Worm (Caenorhabditis elegans) whole organism, L3 larva: ENCODE results near the gene ttr-42.

Experiments
- ZK546.5 ChIP-seq: sonication (generic microtip); optimal IDR thresholded peaks from 2 replicates; lab custom pipeline; 2017; ENCODE audit warnings: missing biosample characterization, missing genetic modification characterization
- ama-1 ChIP-seq: fragments of 150-350 bp; optimal IDR thresholded peaks from 2 replicates; lab custom pipeline; 2018
- ceh-28 ChIP-seq: fragments of 150-350 bp; optimal IDR thresholded peaks from 2 replicates; lab custom pipeline; 2014; ENCODE audit warnings: missing biosample characterization, missing genetic modification reagents, missing genetic modification characterization
- ceh-9 ChIP-seq: sonication (generic microtip); optimal IDR thresholded peaks from 2 replicates; lab custom pipeline; 2018; ENCODE audit warnings: missing biosample characterization, missing genetic modification characterization
- daf-12 ChIP-seq: fragments of 150-350 bp; optimal IDR thresholded peaks from 2 replicates; lab custom pipeline; 2014; ENCODE audit warnings: missing biosample characterization, missing genetic modification reagents, missing genetic modification characterization
- fkh-10 ChIP-seq: sonication (generic microtip); optimal IDR thresholded peaks from 2 replicates; lab custom pipeline; 2017; ENCODE audit warnings: missing biosample characterization, missing genetic modification reagents, missing genetic modification characterization
- fkh-2 ChIP-seq: fragments of 150-350 bp; optimal IDR thresholded peaks from 2 replicates; lab custom pipeline; 2014; ENCODE audit warnings: missing biosample characterization, missing genetic modification reagents, missing genetic modification characterization
- fos-1 ChIP-seq: fragments of 150-350 bp; optimal IDR thresholded peaks from 2 replicates; lab custom pipeline; 2014; ENCODE audit warnings: missing biosample characterization, missing genetic modification characterization
- lin-39 ChIP-seq: fragments of 150-350 bp; optimal IDR thresholded peaks from 2 replicates; lab custom pipeline; 2018; ENCODE audit warnings: missing biosample characterization, missing genetic modification reagents, missing genetic modification characterization
- lsy-12 ChIP-seq: sonication (generic microtip); optimal IDR thresholded peaks from 2 replicates; lab custom pipeline; 2016; ENCODE audit warnings: mild to moderate bottlenecking, missing genetic modification characterization, missing compliant biosample characterization
- nfya-1 ChIP-seq: sonication (generic microtip); optimal IDR thresholded peaks from 2 replicates; lab custom pipeline; 2017; ENCODE audit warnings: missing genetic modification characterization, mild to moderate bottlenecking, missing compliant biosample characterization, antibody characterized with exemption, moderate library complexity; ENCODE audit not compliant: insufficient read depth
- nhr-11 ChIP-seq: fragments of 150-350 bp; optimal IDR thresholded peaks from 2 replicates; lab custom pipeline; 2014; ENCODE audit warnings: missing biosample characterization, missing genetic modification characterization
- pqm-1 ChIP-seq: fragments of 150-350 bp; optimal IDR thresholded peaks from 2 replicates; lab custom pipeline; 2017; ENCODE audit warnings: missing biosample characterization, missing genetic modification characterization, inconsistent platforms
- snpc-4 ChIP-seq: fragments of 150-350 bp; optimal IDR thresholded peaks from 2 replicates; lab custom pipeline; 2014; ENCODE audit warnings: missing biosample characterization, missing genetic modification characterization
- ztf-11 ChIP-seq: fragments of 150-350 bp; optimal IDR thresholded peaks from 2 replicates; lab custom pipeline; 2014; ENCODE audit warnings: missing biosample characterization, missing genetic modification characterization

Gene ttr-42

DNA sequence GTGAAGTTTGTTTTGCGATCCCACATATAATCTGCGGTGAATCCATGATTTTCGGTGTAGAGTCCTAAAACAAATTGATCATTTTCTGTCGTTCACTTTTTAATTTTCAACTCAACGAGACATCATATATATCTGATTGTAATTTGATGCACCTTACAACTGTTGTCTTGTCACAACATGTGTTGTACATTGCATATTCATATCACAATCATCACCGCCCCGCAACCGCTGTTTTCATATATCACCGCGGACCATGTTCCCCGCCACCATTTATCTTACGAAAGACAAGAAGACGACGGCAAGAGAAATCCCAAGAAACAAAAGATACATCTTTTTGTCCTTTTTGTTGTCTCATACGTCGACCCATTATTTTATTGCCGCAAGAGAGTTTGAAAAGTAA, 36.6 kb downstream of the ttr-42 start:
- TF ChIP-seq fkh-2 (tag; lab: Kevin White, UChicago) (no peak), fos-1 (no peak), daf-12 (no peak), nfya-1 (no peak), ama-1 (lab: Kevin White, UChicago) (no peak), pqm-1 (no peak), ceh-9 (tag; lab: Kevin White, UChicago) (no peak)
- TF ChIP-seq, all 47 proteins: peak for 0

- TF ChIP-seq ztf-11 (tag; lab: Kevin White, UChicago), result no peak
- no peak for TF ChIP-seq ceh-28 (tag; lab: Kevin White, UChicago)
- TF ChIP-seq ama-1 (lab: Kevin White, UChicago), result no peak
Measured at ce11 chrX:2615626-2616025, 38.1 kb downstream of the ttr-42 start, which contains the start of gene T03G6.3. Gene T03G6.3 (minus strand): TSS chrX:2615726.

ce11 chrX:2620280-2620679, 42.7 kb downstream of the ttr-42 start:
- no peak for TF ChIP-seq lsy-12
- peak; percentile 30 for TF ChIP-seq lin-39 (tag; lab: Kevin White, UChicago)
- TF ChIP-seq nhr-11 (tag; lab: Kevin White, UChicago), result no peak
- no peak for TF ChIP-seq fos-1
- TF ChIP-seq fkh-10 (GFP tag; lab: Kevin White, UChicago), result no peak

DNA sequence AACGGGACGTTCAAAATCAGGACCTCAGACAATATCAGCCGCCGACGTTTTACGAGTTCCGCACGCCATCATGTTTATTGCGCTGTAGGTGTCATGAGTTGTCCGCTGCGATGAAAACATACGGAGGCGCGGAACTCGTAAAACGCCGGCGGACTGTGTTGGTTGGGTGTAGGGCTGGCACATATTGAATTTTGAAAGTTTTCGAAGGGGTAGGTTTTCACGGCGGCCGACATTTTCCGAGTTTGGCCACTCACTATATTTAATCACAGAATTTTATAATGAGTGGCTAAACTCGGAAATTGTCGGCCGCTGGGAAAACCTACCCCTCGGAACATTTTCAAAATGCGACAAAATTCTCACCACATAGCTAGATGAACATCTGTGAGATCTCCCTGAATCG, 48.6 kb downstream of the ttr-42 start:
- no peak for TF ChIP-seq ZK546.5 (tag; lab: Kevin White, UChicago)
- TF ChIP-seq snpc-4 (tag; lab: Kevin White, UChicago), result peak; percentile 9
